Fruit fly (Drosophila melanogaster) whole organism, prepupa: ENCODE results near the gene Trm7-32.

Source experiments
- CG15336 ChIP-seq: fragments of 200-800 bp; sonication (Bioruptor generic); IDR thresholded peaks from 2 replicates; pipeline ENCODE4 v1.3.6; 2022; ENCODE audit warnings: missing biosample characterization, missing genetic modification characterization
- CG6276 ChIP-seq: fragments of 200-800 bp; sonication (Bioruptor generic); optimal IDR thresholded peaks from 2 replicates; lab custom pipeline; 2017; ENCODE audit warnings: missing biosample characterization, mild to moderate bottlenecking, missing genetic modification characterization
- Eip75B ChIP-seq: fragments of 200-800 bp; sonication (Bioruptor generic); optimal IDR thresholded peaks from 3 replicates; lab custom pipeline; 2016; ENCODE audit warnings: missing biosample characterization, missing genetic modification characterization
- Sox14 ChIP-seq: fragments of 200-800 bp; sonication (Bioruptor generic); optimal IDR thresholded peaks from 3 replicates; lab custom pipeline; 2016; ENCODE audit warnings: missing biosample characterization, missing genetic modification characterization
- dsx ChIP-seq: fragments of 200-800 bp; optimal IDR thresholded peaks from 3 replicates; lab custom pipeline; 2019; ENCODE audit warnings: missing biosample characterization, mild to moderate bottlenecking, missing genetic modification characterization, moderate library complexity; ENCODE audit not compliant: poor library complexity, severe bottlenecking
- eg ChIP-seq: fragments of 200-800 bp; sonication (Bioruptor generic); IDR thresholded peaks from 3 replicates; pipeline ENCODE4 v1.3.6; 2022; ENCODE audit warnings: missing biosample characterization, missing genetic modification characterization
- ss ChIP-seq, 2 experiments: fragments of 200-800 bp; sonication (Bioruptor generic); optimal IDR thresholded peaks; 2 replicates in 1 of 2; 3 replicates in 1 of 2; lab custom pipeline; 2017 to 2018; ENCODE audit warnings: mild to moderate bottlenecking in 2 of 2, missing biosample characterization in 2 of 2, missing genetic modification characterization in 2 of 2, moderate library complexity in 1 of 2

DNA sequence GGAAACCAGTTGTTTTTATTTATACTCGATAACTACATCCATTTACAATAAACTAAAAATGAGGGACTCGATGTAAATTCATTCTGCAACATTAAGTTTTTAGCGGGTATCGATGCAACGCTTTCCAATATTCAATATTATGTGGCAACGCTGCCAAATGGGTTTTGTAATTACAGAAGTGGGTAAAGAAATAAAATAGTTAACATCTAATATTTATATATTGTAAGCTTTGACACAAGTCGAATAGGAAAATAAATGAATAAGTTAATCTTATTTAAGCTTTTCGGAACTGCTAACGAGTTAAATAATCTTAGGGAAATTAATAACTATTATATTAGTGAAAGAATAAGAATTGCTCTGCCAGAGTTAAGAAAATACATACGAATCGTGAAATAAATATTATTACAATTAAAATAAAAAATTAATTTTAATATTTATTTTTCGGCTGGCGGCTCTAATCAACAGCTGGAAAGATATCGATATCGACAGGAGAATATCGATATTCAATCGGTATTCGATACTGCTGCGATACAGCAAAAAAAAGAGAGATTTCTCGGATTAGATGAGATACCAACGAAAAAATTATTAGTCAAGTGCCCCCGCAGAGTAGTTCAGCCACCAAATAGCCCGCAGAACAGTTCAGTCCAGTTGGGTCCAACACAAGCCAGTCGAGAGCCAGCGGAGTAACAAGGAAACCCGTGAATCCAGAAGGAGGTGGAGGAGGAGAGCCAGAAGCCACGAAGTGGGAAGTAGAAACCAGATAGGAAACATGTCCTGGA is 44.7 kb downstream of the Trm7-32 start, which contains the start of gene GckIII:
- no peak for TF ChIP-seq Eip75B (GFP tag; lab: Kevin White, UChicago)
- TF ChIP-seq ss (GFP tag; optimal IDR thresholded peaks at IDR 0.05; lab: Kevin White, UChicago), result no peak
- no peak for TF ChIP-seq eg
- no peak for TF ChIP-seq dsx (GFP tag; lab: Kevin White, UChicago)
- no peak for TF ChIP-seq CG15336 (GFP tag; lab: Robert Waterston, UW)
- no peak for TF ChIP-seq CG6276 (GFP tag; lab: Kevin White, UChicago)
- TF ChIP-seq Sox14, result no peak
